Worm (Caenorhabditis elegans) whole organism, L3 larva: ENCODE results near the gene srt-38.
"Not testable (repeated sequence)": the region's sequence is repeated elsewhere in the genome, so short reads cannot be mapped to it uniquely, and the experiment has no call there.

Source experiments
- R02D3.7 ChIP-seq: fragments of 150-350 bp; optimal IDR thresholded peaks from 2 replicates; lab custom pipeline; 2014; ENCODE audit warnings: missing biosample characterization, missing genetic modification characterization
- ama-1 ChIP-seq: fragments of 150-350 bp; optimal IDR thresholded peaks from 2 replicates; lab custom pipeline; 2018
- ceh-16 ChIP-seq: sonication (generic microtip); optimal IDR thresholded peaks from 2 replicates; lab custom pipeline; 2017; ENCODE audit warnings: missing biosample characterization, missing genetic modification characterization
- ceh-28 ChIP-seq: fragments of 150-350 bp; optimal IDR thresholded peaks from 2 replicates; lab custom pipeline; 2014; ENCODE audit warnings: missing biosample characterization, missing genetic modification reagents, missing genetic modification characterization
- ceh-82 ChIP-seq: fragments of 150-350 bp; optimal IDR thresholded peaks from 2 replicates; lab custom pipeline; 2014; ENCODE audit warnings: missing biosample characterization, missing genetic modification characterization
- daf-12 ChIP-seq: fragments of 150-350 bp; optimal IDR thresholded peaks from 2 replicates; lab custom pipeline; 2014; ENCODE audit warnings: missing biosample characterization, missing genetic modification reagents, missing genetic modification characterization
- egl-27 ChIP-seq: sonication (generic microtip); optimal IDR thresholded peaks from 4 replicates; lab custom pipeline; 2017; ENCODE audit warnings: missing biosample characterization, missing genetic modification reagents, missing genetic modification characterization
- egl-5 ChIP-seq: fragments of 150-350 bp; optimal IDR thresholded peaks from 2 replicates; lab custom pipeline; 2017; ENCODE audit warnings: missing biosample characterization, missing genetic modification reagents, missing genetic modification characterization, inconsistent platforms
- elt-3 ChIP-seq, 3 experiments: fragments of 150-350 bp in 1 of 3; sonication (generic microtip) in 2 of 3; optimal IDR thresholded peaks; 2 replicates in 2 of 3; 4 replicates in 1 of 3; lab custom pipeline; 2014 to 2017; ENCODE audit warnings: missing biosample characterization in 3 of 3, missing genetic modification characterization in 3 of 3
- fkh-2 ChIP-seq: fragments of 150-350 bp; optimal IDR thresholded peaks from 2 replicates; lab custom pipeline; 2014; ENCODE audit warnings: missing biosample characterization, missing genetic modification reagents, missing genetic modification characterization
- hmg-11 ChIP-seq: sonication (generic microtip); optimal IDR thresholded peaks from 2 replicates; lab custom pipeline; 2016; ENCODE audit warnings: missing genetic modification characterization, missing compliant biosample characterization
- lin-15B ChIP-seq: fragments of 150-350 bp; optimal IDR thresholded peaks from 2 replicates; lab custom pipeline; 2014; ENCODE audit warnings: missing biosample characterization, missing genetic modification characterization
- lin-39 ChIP-seq: fragments of 150-350 bp; optimal IDR thresholded peaks from 2 replicates; lab custom pipeline; 2018; ENCODE audit warnings: missing biosample characterization, missing genetic modification reagents, missing genetic modification characterization
- lsy-12 ChIP-seq: sonication (generic microtip); optimal IDR thresholded peaks from 2 replicates; lab custom pipeline; 2016; ENCODE audit warnings: mild to moderate bottlenecking, missing genetic modification characterization, missing compliant biosample characterization
- mdl-1 ChIP-seq: fragments of 150-350 bp; optimal IDR thresholded peaks from 2 replicates; lab custom pipeline; 2014; ENCODE audit warnings: missing biosample characterization, missing genetic modification characterization
- mml-1 ChIP-seq: fragments of 150-350 bp; sonication (generic microtip); optimal IDR thresholded peaks from 3 replicates; lab custom pipeline; 2014; ENCODE audit warnings: missing biosample characterization, missing genetic modification characterization
- nfya-1 ChIP-seq: sonication (generic microtip); optimal IDR thresholded peaks from 2 replicates; lab custom pipeline; 2017; ENCODE audit warnings: missing genetic modification characterization, mild to moderate bottlenecking, missing compliant biosample characterization, antibody characterized with exemption, moderate library complexity; ENCODE audit not compliant: insufficient read depth
- nhr-23 ChIP-seq: fragments of 150-350 bp; optimal IDR thresholded peaks from 2 replicates; lab custom pipeline; 2014; ENCODE audit warnings: missing biosample characterization, missing genetic modification reagents, missing genetic modification characterization
- nhr-28 ChIP-seq: fragments of 150-350 bp; optimal IDR thresholded peaks from 2 replicates; lab custom pipeline; 2014; ENCODE audit warnings: missing biosample characterization, missing genetic modification characterization
- nhr-43 ChIP-seq: sonication (generic microtip); optimal IDR thresholded peaks from 2 replicates; lab custom pipeline; 2016; ENCODE audit warnings: mild to moderate bottlenecking, missing genetic modification characterization, missing compliant biosample characterization; ENCODE audit not compliant: poor library complexity, severe bottlenecking
- nhr-67 ChIP-seq: fragments of 150-350 bp; optimal IDR thresholded peaks from 2 replicates; lab custom pipeline; 2014; ENCODE audit warnings: missing biosample characterization, missing genetic modification characterization
- pqm-1 ChIP-seq: fragments of 150-350 bp; optimal IDR thresholded peaks from 2 replicates; lab custom pipeline; 2017; ENCODE audit warnings: missing biosample characterization, missing genetic modification characterization, inconsistent platforms
- sea-2 ChIP-seq: fragments of 150-350 bp; sonication (generic microtip); optimal IDR thresholded peaks from 4 replicates; lab custom pipeline; 2014; ENCODE audit warnings: missing biosample characterization, missing genetic modification reagents, missing genetic modification characterization
- skn-1 ChIP-seq: fragments of 150-350 bp; optimal IDR thresholded peaks from 2 replicates; lab custom pipeline; 2014; ENCODE audit warnings: missing biosample characterization, missing genetic modification characterization
- snpc-4 ChIP-seq: fragments of 150-350 bp; optimal IDR thresholded peaks from 2 replicates; lab custom pipeline; 2014; ENCODE audit warnings: missing biosample characterization, missing genetic modification characterization
- tbx-2 ChIP-seq: sonication (generic microtip); optimal IDR thresholded peaks from 2 replicates; lab custom pipeline; 2016; ENCODE audit warnings: mild to moderate bottlenecking, missing genetic modification characterization, missing compliant biosample characterization
- unc-39 ChIP-seq: sonication (generic microtip); optimal IDR thresholded peaks from 4 replicates; lab custom pipeline; 2017; ENCODE audit warnings: missing biosample characterization, missing genetic modification characterization
- zag-1 ChIP-seq: fragments of 150-350 bp; optimal IDR thresholded peaks from 2 replicates; lab custom pipeline; 2014; ENCODE audit warnings: missing biosample characterization, missing genetic modification characterization
- ztf-11 ChIP-seq: fragments of 150-350 bp; optimal IDR thresholded peaks from 2 replicates; lab custom pipeline; 2014; ENCODE audit warnings: missing biosample characterization, missing genetic modification characterization
- ztf-4 ChIP-seq: fragments of 150-350 bp; optimal IDR thresholded peaks from 2 replicates; lab custom pipeline; 2014; ENCODE audit warnings: missing biosample characterization, missing genetic modification characterization

The srt-38 gene

ce11 chrV:4299741-4300140 lies 28.6 kb upstream of the srt-38 start, which contains the start of gene ZC132.3:
TSS of gene ZC132.3 (minus strand) at chrV:4299841.
- no peak for TF ChIP-seq skn-1
- TF ChIP-seq lin-15B (tag; lab: Kevin White, UChicago): no peak
- no peak for TF ChIP-seq mdl-1
- no peak for TF ChIP-seq tbx-2 (tag; lab: Kevin White, UChicago)
- no peak for TF ChIP-seq ceh-28 (tag; lab: Kevin White, UChicago)
- TF ChIP-seq ztf-11 (tag; lab: Kevin White, UChicago): no peak
- no peak for TF ChIP-seq nfya-1 (tag; lab: Kevin White, UChicago)
- no peak for TF ChIP-seq nhr-23 (tag; lab: Kevin White, UChicago)
- no peak for TF ChIP-seq daf-12

ce11 chrV:4298579-4298978 lies 27.4 kb upstream of the srt-38 start, which contains the start of gene ZC132.11:
TSS of gene ZC132.11 (minus strand) at chrV:4298679.
- TF ChIP-seq egl-27 (tag; lab: Kevin White, UChicago) (no peak), hmg-11 (tag; lab: Kevin White, UChicago) (no peak), ceh-82 (tag; lab: Kevin White, UChicago) (no peak), elt-3 (tag; optimal IDR thresholded peaks at IDR 0.05; lab: Kevin White, UChicago) (no peak), nfya-1 (tag; lab: Kevin White, UChicago) (no peak), R02D3.7 (tag; lab: Kevin White, UChicago) (no peak), tbx-2 (tag; lab: Kevin White, UChicago) (no peak), fkh-2 (tag; lab: Kevin White, UChicago) (no peak), ceh-16 (tag; lab: Kevin White, UChicago) (no peak), egl-5 (tag; lab: Kevin White, UChicago) (no peak), ama-1 (no peak), snpc-4 (tag; lab: Kevin White, UChicago) (no peak), daf-12 (no peak), zag-1 (no peak), nhr-67 (tag; lab: Kevin White, UChicago) (no peak), unc-39 (no peak), ztf-4 (tag; lab: Kevin White, UChicago) (no peak), lin-39 (tag; lab: Kevin White, UChicago) (no peak), mml-1 (tag; lab: Kevin White, UChicago) (no peak)

ce11 chrV:4295920-4296319 lies 24.8 kb upstream of the srt-38 start, which contains the start of gene F47D2.11:
TSS of gene F47D2.11 (minus strand) at chrV:4296020.
- TF ChIP-seq mdl-1 (no peak), nfya-1 (tag; lab: Kevin White, UChicago) (no peak), snpc-4 (tag; lab: Kevin White, UChicago) (no peak), pqm-1 (no peak), sea-2 (GFP tag; lab: Kevin White, UChicago) (no peak), ceh-16 (tag; lab: Kevin White, UChicago) (no peak)

ce11 chrV:4293425-4293824 lies 22.3 kb upstream of the srt-38 start, which contains the start of gene srh-194:
TSS of gene srh-194 (minus strand) at chrV:4293525.
- TF ChIP-seq lin-15B, tbx-2, lsy-12 (tag; lab: Kevin White, UChicago): not testable (repeated sequence)

ce11 chrV:4290093-4290492 lies 18.9 kb upstream of the srt-38 start, which contains the start of gene srh-193:
TSS of gene srh-193 (minus strand) at chrV:4290193.
- TF ChIP-seq nhr-28 (tag; lab: Kevin White, UChicago); hmg-11 (tag; lab: Kevin White, UChicago); unc-39: not testable (repeated sequence)
- TF ChIP-seq, all 47 proteins: peak for 0; not testable (repeated sequence) for 47

ce11 chrV:4284737-4285136 lies 13.6 kb upstream of the srt-38 start, which contains the start of gene srt-19:
TSS of gene srt-19 (plus strand) at chrV:4285037.
- not testable (repeated sequence) for TF ChIP-seq egl-5, nhr-43, fkh-2 (tag; lab: Kevin White, UChicago)
